Fruit fly (Drosophila melanogaster) Kc167 (cell line): ENCODE measurements around the gene CG43389.

Source experiments
- Myc ChIP-seq: fragments of >200 bp; optimal IDR thresholded peaks from 2 replicates; lab custom pipeline; 2017; ENCODE audit warnings: missing external identifiers
- Sin3A ChIP-seq: fragments of >200 bp; optimal IDR thresholded peaks from 2 replicates; lab custom pipeline; 2018; ENCODE audit warnings: missing external identifiers
- h ChIP-seq: fragments of >200 bp; optimal IDR thresholded peaks from 3 replicates; lab custom pipeline; 2018; ENCODE audit warnings: missing external identifiers
- insv ChIP-seq: fragments of >200 bp; optimal IDR thresholded peaks from 3 replicates; lab custom pipeline; 2018; ENCODE audit warnings: missing external identifiers
- psq ChIP-seq: fragments of >200 bp; optimal IDR thresholded peaks from 2 replicates; lab custom pipeline; 2017; ENCODE audit warnings: missing external identifiers
- ttk ChIP-seq: sonication (Bioruptor generic); optimal IDR thresholded peaks from 2 replicates; lab custom pipeline; 2017; ENCODE audit warnings: missing external identifiers

Gene CG43389

DNA sequence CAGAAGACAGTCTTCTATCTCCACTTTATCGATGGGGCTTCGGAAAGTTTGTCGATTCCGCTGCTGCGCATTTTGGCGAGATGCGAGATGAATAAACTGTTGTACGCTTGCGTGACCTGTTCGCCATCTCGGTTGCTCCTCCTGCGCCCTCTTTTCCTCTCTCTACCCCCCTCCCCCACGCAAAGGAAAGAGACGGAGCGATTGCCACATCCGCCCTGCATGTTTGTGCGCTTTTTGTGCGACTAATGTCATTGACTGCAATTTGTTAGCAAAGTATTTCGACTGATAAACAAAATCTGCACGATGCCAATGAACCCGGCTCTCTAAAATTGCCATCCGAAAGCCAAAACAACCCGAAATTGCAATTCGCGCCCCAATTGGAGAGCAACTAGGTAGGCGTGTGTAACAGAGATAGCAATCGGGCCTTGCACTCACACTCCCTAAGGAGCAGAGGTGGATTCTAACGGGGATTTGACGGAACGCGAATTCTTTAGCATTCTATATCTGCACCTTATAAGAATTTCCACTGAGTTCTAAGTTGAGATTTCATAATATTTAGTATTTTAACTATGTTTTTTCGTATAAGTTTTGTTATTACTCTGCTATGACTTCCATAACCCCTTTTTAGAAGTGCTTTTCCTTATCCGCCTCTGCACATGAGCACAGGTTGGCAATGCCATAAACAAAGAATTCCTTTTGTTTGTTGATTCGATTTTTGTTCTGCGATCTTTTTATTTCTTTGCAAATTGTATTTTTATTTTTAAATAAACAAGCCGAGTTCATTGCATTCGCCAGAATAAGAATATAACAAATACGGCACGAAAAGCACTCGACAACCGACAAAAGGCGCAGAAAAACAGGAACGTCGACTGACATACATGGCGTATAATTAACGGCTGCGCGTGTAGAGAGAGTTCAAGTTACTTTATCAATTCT, at the start of gene CG43389:
Gene CG43389 (plus strand): TSS at position 886 of the 936 bp plus-strand sequence.
- TF ChIP-seq psq (lab: Kevin White, UChicago), result no peak
- TF ChIP-seq insv (lab: Kevin White, UChicago), result no peak
- TF ChIP-seq Sin3A (lab: Kevin White, UChicago), result no peak
- no peak for TF ChIP-seq Myc
- no peak for TF ChIP-seq h (lab: Kevin White, UChicago)
- no peak for TF ChIP-seq ttk

DNA sequence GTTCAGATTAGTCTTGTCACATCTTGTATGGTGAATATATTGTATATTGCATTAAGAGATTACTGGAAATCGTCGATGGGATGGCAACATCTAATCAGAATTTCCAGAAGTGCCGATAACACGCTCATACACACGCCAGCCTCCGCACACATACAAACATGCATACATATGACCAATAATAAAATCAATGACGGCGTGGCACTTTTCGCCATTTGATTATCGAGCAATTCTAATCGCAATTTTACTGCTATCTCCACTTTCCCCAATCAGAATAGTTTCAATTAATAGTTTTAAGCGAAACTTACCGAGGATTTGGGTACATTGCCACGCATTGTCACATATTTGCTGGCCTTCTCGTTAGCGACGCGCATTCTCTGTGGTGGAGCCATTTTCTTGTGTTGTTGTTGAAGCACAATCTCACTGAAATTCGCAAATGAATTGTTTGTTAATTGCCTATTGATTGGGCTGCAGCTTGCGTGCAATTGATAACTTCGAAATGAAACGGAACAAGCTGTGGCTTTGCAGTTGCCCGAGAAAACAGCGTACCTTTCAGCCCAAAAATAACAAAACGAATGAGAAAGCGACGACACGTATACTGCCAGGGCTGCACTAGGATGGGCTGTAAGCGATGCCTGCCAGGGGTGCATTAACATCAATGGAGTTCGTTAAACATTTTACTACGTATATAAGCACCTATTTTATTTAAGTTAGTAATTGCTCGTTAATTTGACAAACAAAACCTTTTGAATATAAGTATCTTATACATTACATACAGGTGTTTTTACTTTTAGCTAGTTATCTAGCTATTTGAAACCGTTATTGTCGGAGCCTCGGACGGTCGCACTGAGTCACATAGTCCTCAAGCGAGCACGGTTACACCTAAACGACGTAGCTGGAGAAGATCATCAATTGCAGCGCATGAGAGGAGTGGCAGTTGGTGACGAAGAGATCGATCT, 49.1 kb upstream of the CG43389 start, which contains the start of the genes CG32276 and gry:
Gene CG32276 (minus strand): TSS at position 601 of the 956 bp plus-strand sequence.
Gene gry (plus strand): TSS at position 644 of the 956 bp plus-strand sequence.
- no peak for TF ChIP-seq psq (lab: Kevin White, UChicago)
- TF ChIP-seq ttk, result no peak
- TF ChIP-seq Sin3A (lab: Kevin White, UChicago), result no peak
- no peak for TF ChIP-seq Myc
- TF ChIP-seq insv (lab: Kevin White, UChicago), result no peak
- no peak for TF ChIP-seq h (lab: Kevin White, UChicago)

- TF ChIP-seq ttk (no peak), Myc (no peak), h (lab: Kevin White, UChicago) (no peak), insv (lab: Kevin White, UChicago) (no peak), Sin3A (lab: Kevin White, UChicago) (no peak), psq (lab: Kevin White, UChicago) (no peak)
These were observed 44.8 kb upstream of the CG43389 start, which contains the start of gene CG32271 for dm6 chr3L:3203062-3203461. Gene CG32271, minus strand, starts transcription at chr3L:3203162.

- TF ChIP-seq h (lab: Kevin White, UChicago) (no peak), ttk (no peak), psq (lab: Kevin White, UChicago) (no peak), Myc (no peak), insv (lab: Kevin White, UChicago) (no peak), Sin3A (lab: Kevin White, UChicago) (no peak)
These were observed 43.5 kb upstream of the CG43389 start, which contains the start of gene CG33159 for dm6 chr3L:3204348-3204747. Gene CG33159, minus strand, starts transcription at chr3L:3204448.

DNA sequence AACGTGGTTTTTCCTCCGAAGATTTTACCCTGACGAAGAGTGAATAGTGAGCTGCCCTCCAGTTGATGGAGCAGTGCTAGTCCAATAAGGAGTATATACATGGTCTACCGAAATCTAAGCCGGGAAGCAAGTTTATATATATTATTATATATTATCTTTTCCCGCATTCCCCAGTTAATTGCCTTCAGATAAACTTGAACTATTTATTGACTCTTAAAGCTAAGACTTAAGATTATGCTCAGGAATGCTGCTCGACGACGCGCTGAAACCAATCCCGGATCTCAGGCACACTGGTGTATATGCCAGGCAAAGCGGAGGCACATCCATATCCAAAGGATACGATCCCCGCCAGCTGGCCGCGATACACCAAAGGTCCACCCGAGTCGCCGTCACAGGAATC, 42.5 kb upstream of the CG43389 start, which contains the start of gene CG32277:
Gene CG32277 (minus strand): TSS at position 101 of the 400 bp plus-strand sequence.
- no peak for TF ChIP-seq ttk
- no peak for TF ChIP-seq insv (lab: Kevin White, UChicago)
- TF ChIP-seq Sin3A (lab: Kevin White, UChicago), result no peak
- TF ChIP-seq h (lab: Kevin White, UChicago), result no peak
- TF ChIP-seq psq (lab: Kevin White, UChicago), result no peak
- TF ChIP-seq Myc, result no peak

dm6 chr3L:3206263-3206662, 41.6 kb upstream of the CG43389 start, which contains the start of gene CG33160:
Gene CG33160, minus strand, starts transcription at chr3L:3206363.
- no peak for TF ChIP-seq h (lab: Kevin White, UChicago)
- no peak for TF ChIP-seq Myc
- TF ChIP-seq ttk, result no peak
- no peak for TF ChIP-seq insv (lab: Kevin White, UChicago)
- TF ChIP-seq Sin3A (lab: Kevin White, UChicago), result no peak
- TF ChIP-seq psq (lab: Kevin White, UChicago), result no peak

dm6 chr3L:3208895-3209294, 38.9 kb upstream of the CG43389 start, which contains the start of the genes CG32269 and CG32270:
Gene CG32269, minus strand, starts transcription at chr3L:3208985.
Gene CG32270, minus strand, starts transcription at chr3L:3208985.
- TF ChIP-seq ttk (no peak), insv (lab: Kevin White, UChicago) (no peak)

dm6 chr3L:3218859-3219258, 29.0 kb upstream of the CG43389 start, which contains the start of the genes hob and nSMase:
Gene hob, minus strand, starts transcription at chr3L:3218920.
Gene nSMase, plus strand, starts transcription at chr3L:3219156.
- no peak for TF ChIP-seq Sin3A (lab: Kevin White, UChicago)
- TF ChIP-seq psq (lab: Kevin White, UChicago), result no peak
- no peak for TF ChIP-seq ttk
- TF ChIP-seq Myc, result no peak
- TF ChIP-seq insv (lab: Kevin White, UChicago), result no peak
- no peak for TF ChIP-seq h (lab: Kevin White, UChicago)

DNA sequence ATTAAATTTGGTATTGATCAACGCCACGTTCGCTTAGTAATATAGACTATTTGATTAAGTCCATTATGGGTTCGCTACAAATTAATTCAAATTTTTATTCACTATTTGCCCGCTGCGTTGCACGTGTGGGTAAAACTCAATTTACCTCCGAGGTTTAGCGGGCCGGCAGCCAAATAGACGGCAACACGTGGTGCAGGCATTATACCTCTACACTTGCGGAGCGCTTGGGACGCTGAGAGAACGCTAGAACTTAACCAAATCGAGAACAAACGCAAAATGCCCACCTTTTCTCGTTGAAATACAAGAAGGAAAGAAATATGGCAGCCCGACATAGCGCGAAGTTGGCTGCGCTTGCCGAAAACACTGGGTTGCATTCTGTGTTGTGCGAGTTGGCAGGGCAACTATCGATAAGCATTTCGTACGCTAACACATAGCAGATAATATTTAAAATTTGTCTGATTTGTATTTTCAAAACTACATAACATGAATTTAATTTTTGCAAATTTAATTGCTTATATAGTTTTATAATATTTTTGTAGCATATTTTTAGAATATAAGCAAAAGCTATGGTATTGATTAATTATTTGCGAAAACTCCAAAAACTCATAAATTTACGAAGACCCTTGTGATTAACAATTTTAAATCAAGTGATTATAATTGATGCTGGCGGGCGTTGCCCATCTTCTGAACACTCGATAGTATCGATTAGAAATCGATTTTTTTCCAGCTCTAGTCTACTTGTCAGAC, 25.0 kb upstream of the CG43389 start, which contains the start of the genes RpL28 and eIF1:
Gene RpL28 (minus strand): TSS at position 318 of the 747 bp plus-strand sequence.
Gene eIF1 (plus strand): TSS at position 699 of the 747 bp plus-strand sequence.
- no peak for TF ChIP-seq h (lab: Kevin White, UChicago)
- TF ChIP-seq Myc, result no peak
- no peak for TF ChIP-seq ttk
- no peak for TF ChIP-seq psq (lab: Kevin White, UChicago)
- TF ChIP-seq Sin3A (lab: Kevin White, UChicago), result no peak
- TF ChIP-seq insv (lab: Kevin White, UChicago), result no peak

DNA sequence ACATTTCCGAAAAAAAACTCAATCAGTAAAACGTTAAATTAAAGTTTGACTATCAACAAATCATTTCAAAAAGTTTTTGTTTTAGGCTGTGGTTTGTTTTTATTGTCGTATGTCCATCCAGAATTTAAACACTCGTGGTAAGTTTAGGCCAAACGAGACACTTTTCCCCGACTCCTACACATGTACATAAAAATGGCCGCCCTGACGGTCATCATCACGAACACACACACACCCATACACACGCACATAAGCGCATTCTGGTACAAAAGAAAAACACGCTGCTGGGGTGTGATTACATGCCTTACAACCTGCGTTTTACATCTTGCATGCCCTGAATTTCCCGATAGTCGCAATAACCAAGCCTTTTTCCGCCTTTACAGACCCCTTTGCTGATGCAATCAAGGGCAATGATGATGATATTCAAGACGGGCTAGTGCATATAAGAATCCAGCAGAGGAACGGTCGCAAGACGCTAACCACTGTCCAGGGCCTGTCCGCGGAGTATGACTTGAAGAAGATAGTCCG, 24.4 kb upstream of the CG43389 start:
- no peak for TF ChIP-seq h (lab: Kevin White, UChicago)
- TF ChIP-seq Sin3A (lab: Kevin White, UChicago), result no peak
- no peak for TF ChIP-seq psq (lab: Kevin White, UChicago)
- TF ChIP-seq insv (lab: Kevin White, UChicago), result no peak
- TF ChIP-seq ttk, result no peak
- no peak for TF ChIP-seq Myc
